Worm (Caenorhabditis elegans) whole organism, L4/young adult: ENCODE results near the gene dpr-1.

ENCODE experiments used
- W03F9.2 ChIP-seq: fragments of 150-350 bp; optimal IDR thresholded peaks from 2 replicates; lab custom pipeline; 2014; ENCODE audit warnings: missing biosample characterization, missing genetic modification characterization
- dao-5 ChIP-seq: sonication (generic microtip); optimal IDR thresholded peaks from 2 replicates; lab custom pipeline; 2016; ENCODE audit warnings: missing genotype, missing genetic modification characterization, moderate library complexity, missing compliant biosample characterization
- him-1 ChIP-seq: sonication (generic microtip); optimal IDR thresholded peaks from 2 replicates; lab custom pipeline; 2016; ENCODE audit warnings: missing genotype, missing genetic modification reagents, missing genetic modification characterization, missing compliant biosample characterization

dpr-1 gene

ce11 chrV:13949752-13950151 lies 7.8 kb upstream of the dpr-1 start, which contains the start of gene R10D12.7:
Gene R10D12.7 (plus strand): TSS chrV:13950052.
- no peak for TF ChIP-seq him-1
- TF ChIP-seq W03F9.2 (tag; lab: Kevin White, UChicago), result no peak
- TF ChIP-seq dao-5 (tag; lab: Kevin White, UChicago), result no peak

ce11 chrV:13949010-13949409 lies 7.0 kb upstream of the dpr-1 start, which contains the start of gene R10D12.6:
Gene R10D12.6 (plus strand): TSS chrV:13949310.
- TF ChIP-seq dao-5 (tag; lab: Kevin White, UChicago) (no peak), him-1 (no peak), W03F9.2 (tag; lab: Kevin White, UChicago) (no peak)

ce11 chrV:13946385-13947019 lies 4.5 kb upstream of the dpr-1 start, which contains the start of the genes srx-10 and clec-226:
Gene srx-10 (minus strand): TSS chrV:13946485.
Gene clec-226 (plus strand): TSS chrV:13946969.
- TF ChIP-seq dao-5 (tag; lab: Kevin White, UChicago) (no peak), W03F9.2 (tag; lab: Kevin White, UChicago) (no peak), him-1 (no peak)

ce11 chrV:13936850-13937249 lies 5.1 kb downstream of the dpr-1 start, which contains the start of gene srw-145:
Gene srw-145 (plus strand): TSS chrV:13937150.
- TF ChIP-seq him-1 (no peak), W03F9.2 (tag; lab: Kevin White, UChicago) (no peak), dao-5 (tag; lab: Kevin White, UChicago) (no peak)

ce11 chrV:13936052-13936451 lies 5.9 kb downstream of the dpr-1 start:
- TF ChIP-seq W03F9.2 (tag; lab: Kevin White, UChicago), result no peak
- TF ChIP-seq dao-5 (tag; lab: Kevin White, UChicago), result no peak
- TF ChIP-seq him-1, result no peak

- TF ChIP-seq W03F9.2 (tag; lab: Kevin White, UChicago) (no peak), him-1 (no peak), dao-5 (tag; lab: Kevin White, UChicago) (no peak)
Observed at ce11 chrV:13935423-13935822, 6.6 kb downstream of the dpr-1 start.

ce11 chrV:13934545-13934944 lies 7.4 kb downstream of the dpr-1 start, which contains the start of gene R10D12.1:
Gene R10D12.1 (minus strand): TSS chrV:13934645.
- TF ChIP-seq dao-5 (tag; lab: Kevin White, UChicago) (no peak), W03F9.2 (tag; lab: Kevin White, UChicago) (no peak), him-1 (no peak)

ce11 chrV:13931952-13932351 lies 10.0 kb downstream of the dpr-1 start:
- TF ChIP-seq him-1 (no peak), dao-5 (tag; lab: Kevin White, UChicago) (no peak)

ce11 chrV:13931225-13931624 lies 10.8 kb downstream of the dpr-1 start, which contains the start of gene C06B3.16:
Gene C06B3.16 (plus strand): TSS chrV:13931525.
- TF ChIP-seq W03F9.2 (tag; lab: Kevin White, UChicago) (no peak), dao-5 (tag; lab: Kevin White, UChicago) (no peak), him-1 (no peak)

- TF ChIP-seq him-1 (no peak), W03F9.2 (tag; lab: Kevin White, UChicago) (no peak), dao-5 (tag; lab: Kevin White, UChicago) (no peak)
Observed at ce11 chrV:13929503-13929902, 12.5 kb downstream of the dpr-1 start, which contains the start of gene srxa-13. Gene srxa-13 (plus strand): TSS chrV:13929803.

ce11 chrV:13926398-13926797 lies 15.6 kb downstream of the dpr-1 start, which contains the start of gene srxa-12:
Gene srxa-12 (plus strand): TSS chrV:13926698.
- no peak for TF ChIP-seq W03F9.2 (tag; lab: Kevin White, UChicago)
- TF ChIP-seq dao-5 (tag; lab: Kevin White, UChicago), result no peak
- TF ChIP-seq him-1, result no peak

- TF ChIP-seq W03F9.2 (tag; lab: Kevin White, UChicago) (no peak), him-1 (no peak), dao-5 (tag; lab: Kevin White, UChicago) (no peak)
Observed at ce11 chrV:13923851-13924250, 18.1 kb downstream of the dpr-1 start, which contains the start of gene srxa-11. Gene srxa-11 (plus strand): TSS chrV:13924151.

- TF ChIP-seq dao-5 (tag; lab: Kevin White, UChicago) (no peak), him-1 (no peak), W03F9.2 (tag; lab: Kevin White, UChicago) (no peak)
Observed at ce11 chrV:13920730-13921129, 21.3 kb downstream of the dpr-1 start, which contains the start of gene srx-42. Gene srx-42 (plus strand): TSS chrV:13921030.

- TF ChIP-seq him-1, result no peak
- TF ChIP-seq dao-5 (tag; lab: Kevin White, UChicago), result no peak
- TF ChIP-seq W03F9.2 (tag; lab: Kevin White, UChicago), result no peak
Observed at ce11 chrV:13918341-13918740, 23.6 kb downstream of the dpr-1 start, which contains the start of gene str-250. Gene str-250 (plus strand): TSS chrV:13918641.
